Worm (Caenorhabditis elegans) whole organism, early embryonic: ENCODE data around the gene F44A2.5.

ENCODE experiments used
- B0310.2 ChIP-seq: sonication (generic microtip); optimal IDR thresholded peaks from 2 replicates; lab custom pipeline; 2016; ENCODE audit warnings: mild to moderate bottlenecking, missing genetic modification characterization, missing compliant biosample characterization
- ama-1 ChIP-seq: fragments of 150-350 bp; optimal IDR thresholded peaks from 2 replicates; lab custom pipeline; 2014
- ceh-13 ChIP-seq: fragments of 200-800 bp; sonication (Bioruptor generic); optimal IDR thresholded peaks from 2 replicates; lab custom pipeline; 2018; ENCODE audit warnings: mild to moderate bottlenecking, missing genetic modification characterization, missing compliant biosample characterization
- ets-7 ChIP-seq: sonication (generic microtip); optimal IDR thresholded peaks from 2 replicates; lab custom pipeline; 2016; ENCODE audit warnings: missing genotype, missing genetic modification characterization, missing compliant biosample characterization
- flt-1 ChIP-seq: fragments of 200-800 bp; sonication (Bioruptor generic); IDR thresholded peaks from 2 replicates; pipeline ENCODE4 v1.3.6; 2022; ENCODE audit warnings: missing genetic modification characterization, missing compliant biosample characterization
- hmg-4 ChIP-seq: fragments of 200-800 bp; sonication (Bioruptor generic); optimal IDR thresholded peaks from 2 replicates; lab custom pipeline; 2018; ENCODE audit warnings: mild to moderate bottlenecking, missing genetic modification characterization, missing compliant biosample characterization
- scrt-1 ChIP-seq: fragments of 200-800 bp; sonication (Bioruptor generic); IDR thresholded peaks from 2 replicates; pipeline ENCODE4 v1.3.6; 2022; ENCODE audit warnings: missing genetic modification characterization, missing compliant biosample characterization
- tbx-11 ChIP-seq: fragments of 200-800 bp; sonication (Bioruptor generic); IDR thresholded peaks from 2 replicates; pipeline ENCODE4 v1.3.6; 2022; ENCODE audit warnings: missing genetic modification characterization, missing compliant biosample characterization

ce11 chrV:9282110-9282509, 15.3 kb upstream of the F44A2.5 start, which contains the start of gene hlh-10:
- no peak for TF ChIP-seq ama-1 (lab: Kevin White, UChicago)
- TF ChIP-seq hmg-4: no peak
- no peak for TF ChIP-seq ets-7 (tag; lab: Kevin White, UChicago)
- TF ChIP-seq tbx-11: no peak
- no peak for TF ChIP-seq flt-1
- no peak for TF ChIP-seq B0310.2
- TF ChIP-seq scrt-1 (GFP tag; lab: Robert Waterston, UW): no peak
- TF ChIP-seq ceh-13 (GFP tag; lab: Kevin White, UChicago): no peak
